Worm (Caenorhabditis elegans): ENCODE results near the gene srj-7.

The srj-7 gene

ce11 chrV:3236610-3237009 lies 8.2 kb upstream of the srj-7 start, which contains the start of the genes K08D9.9 and str-16:
Gene K08D9.9 (minus strand): TSS chrV:3236710.
Gene str-16 (plus strand): TSS chrV:3236875.
- TF ChIP-seq zim-3 (tag; optimal IDR thresholded peaks at IDR 0.05) (no peak), Y56A3A.18 (GFP tag; IDR thresholded peaks at IDR 0.05) (no peak), nhr-27 (tag; optimal IDR thresholded peaks at IDR 0.05) (no peak), T26A5.8 (tag; optimal IDR thresholded peaks at IDR 0.05) (no peak), F55B11.4 (tag; optimal IDR thresholded peaks at IDR 0.05; ENCODE audit: borderline replicate concordance, insufficient read depth) (no peak), Y79H2A.3 (GFP tag; conservative IDR thresholded peaks at IDR 0.05) (no peak), F49E8.2 (tag; optimal IDR thresholded peaks at IDR 0.05; ENCODE audit: insufficient read depth) (no peak), athp-1 (tag; optimal IDR thresholded peaks at IDR 0.05) (no peak), cebp-2 (GFP tag; IDR thresholded peaks at IDR 0.05) (no peak), hsf-1 (GFP tag; IDR thresholded peaks at IDR 0.05) (no peak), aptf-3 (GFP tag; IDR thresholded peaks at IDR 0.05) (no peak), akir-1 (GFP tag; optimal IDR thresholded peaks at IDR 0.05) (no peak), mes-4 (tag; optimal IDR thresholded peaks at IDR 0.05) (no peak), snpc-3.4 (tag; optimal IDR thresholded peaks at IDR 0.05) (no peak), dpff-1 (tag; optimal IDR thresholded peaks at IDR 0.05) (no peak)

- TF ChIP-seq ztf-26 (tag; optimal IDR thresholded peaks at IDR 0.05) (no peak), sdz-38 (tag; optimal IDR thresholded peaks at IDR 0.05) (no peak), tlf-1 (GFP tag; optimal IDR thresholded peaks at IDR 0.05) (no peak), hlh-12 (tag; optimal IDR thresholded peaks at IDR 0.05) (no peak), F23B12.7 (tag; optimal IDR thresholded peaks at IDR 0.05; ENCODE audit: insufficient read depth) (no peak), ztf-3 (GFP tag; optimal IDR thresholded peaks at IDR 0.05) (no peak), die-1 (tag; optimal IDR thresholded peaks at IDR 0.05) (no peak), rec-8 (tag; optimal IDR thresholded peaks at IDR 0.05) (no peak)
Observed at ce11 chrV:3241175-3241574, 3.6 kb upstream of the srj-7 start, which contains the start of gene srj-11. Gene srj-11 (plus strand): TSS chrV:3241424.

- TF ChIP-seq F55B11.4 (tag; optimal IDR thresholded peaks at IDR 0.05; ENCODE audit: borderline replicate concordance, insufficient read depth), result no peak
- TF ChIP-seq snpc-1.3 (tag; optimal IDR thresholded peaks at IDR 0.05; ENCODE audit: insufficient read depth), result no peak
- TF ChIP-seq sptf-2 (GFP tag; optimal IDR thresholded peaks at IDR 0.05), result no peak
- no peak for TF ChIP-seq lir-1 (GFP tag; conservative IDR thresholded peaks at IDR 0.05)
- TF ChIP-seq lin-35 (GFP tag; optimal IDR thresholded peaks at IDR 0.05), result no peak
Observed at ce11 chrV:3242984-3243383, 1.8 kb upstream of the srj-7 start, which contains the start of gene gst-23. Gene gst-23 (plus strand): TSS chrV:3243284.

- no peak for TF ChIP-seq ztf-6 (GFP tag; IDR thresholded peaks at IDR 0.05)
- no peak for TF ChIP-seq Y53F4B.3 (GFP tag; IDR thresholded peaks at IDR 0.05)
- no peak for TF ChIP-seq lag-1 (GFP tag; IDR thresholded peaks at IDR 0.05)
- TF ChIP-seq T26A5.8 (tag; optimal IDR thresholded peaks at IDR 0.05), result no peak
- TF ChIP-seq Y56A3A.18 (GFP tag; IDR thresholded peaks at IDR 0.05), result no peak
- no peak for TF ChIP-seq ama-1 (optimal IDR thresholded peaks at IDR 0.05)
- TF ChIP-seq ama-1 (GFP tag; optimal IDR thresholded peaks at IDR 0.05), result no peak
- no peak for TF ChIP-seq attf-3 (GFP tag; conservative IDR thresholded peaks at IDR 0.05)
Observed at ce11 chrV:3247515-3247914, 2.7 kb downstream of the srj-7 start, which contains the start of gene srj-8. Gene srj-8 (plus strand): TSS chrV:3247815.

ce11 chrV:3250153-3250552 lies 5.3 kb downstream of the srj-7 start, which contains the start of gene T28A11.13:
Gene T28A11.13 (minus strand): TSS chrV:3250253.
- TF ChIP-seq Y53F4B.3 (GFP tag; IDR thresholded peaks at IDR 0.05) (no peak), aptf-2 (GFP tag; conservative IDR thresholded peaks at IDR 0.05) (no peak), attf-6 (GFP tag; IDR thresholded peaks at IDR 0.05) (no peak), hlh-26 (GFP tag; conservative IDR thresholded peaks at IDR 0.05) (no peak), zim-3 (tag; optimal IDR thresholded peaks at IDR 0.05) (no peak), F39B2.1 (GFP tag; IDR thresholded peaks at IDR 0.05) (no peak), ceh-27 (GFP tag; optimal IDR thresholded peaks at IDR 0.05) (no peak), tlf-1 (GFP tag; optimal IDR thresholded peaks at IDR 0.05) (no peak), lag-1 (GFP tag; IDR thresholded peaks at IDR 0.05) (no peak), tbp1 (GFP tag; optimal IDR thresholded peaks at IDR 0.05) (no peak), ets-4 (GFP tag; optimal IDR thresholded peaks at IDR 0.05) (no peak), mes-4 (tag; optimal IDR thresholded peaks at IDR 0.05) (no peak), madf-6 (GFP tag; IDR thresholded peaks at IDR 0.05) (no peak), hlh-12 (tag; optimal IDR thresholded peaks at IDR 0.05) (no peak), ZK185.1 (tag; optimal IDR thresholded peaks at IDR 0.05; ENCODE audit: poor library complexity, severe bottlenecking) (no peak)

Data from whole organism, young adult.